Fruit fly (Drosophila melanogaster) whole organism, wandering third instar larva: Measurements from ENCODE around the gene CG31464.

Source experiments
- Abd-B ChIP-seq: fragments of >200 bp; optimal IDR thresholded peaks from 2 replicates; lab custom pipeline; 2017; ENCODE audit warnings: missing biosample characterization, missing genetic modification characterization
- CG9705 ChIP-seq: fragments of 200-800 bp; sonication (Bioruptor generic); optimal IDR thresholded peaks from 2 replicates; lab custom pipeline; 2018; ENCODE audit warnings: missing biosample characterization, mild to moderate bottlenecking, missing genetic modification characterization
- GATAd ChIP-seq: sonication (Bioruptor generic); optimal IDR thresholded peaks from 2 replicates; lab custom pipeline; 2016; ENCODE audit warnings: missing biosample characterization, missing genetic modification characterization
- HLH106 ChIP-seq: fragments of 200-800 bp; optimal IDR thresholded peaks from 3 replicates; lab custom pipeline; 2019; ENCODE audit warnings: missing biosample characterization, mild to moderate bottlenecking, missing genetic modification characterization, moderate library complexity
- Jra ChIP-seq: sonication (Bioruptor generic); optimal IDR thresholded peaks from 2 replicates; lab custom pipeline; 2016; ENCODE audit warnings: missing biosample characterization, missing genetic modification characterization
- Myc ChIP-seq: fragments of >200 bp; optimal IDR thresholded peaks from 2 replicates; lab custom pipeline; 2017
- OdsH ChIP-seq: fragments of 200-800 bp; sonication (Bioruptor generic); optimal IDR thresholded peaks from 2 replicates; lab custom pipeline; 2016; ENCODE audit warnings: missing biosample characterization, mild to moderate bottlenecking, missing genetic modification characterization
- dsf ChIP-seq: sonication (Bioruptor generic); optimal IDR thresholded peaks from 2 replicates; lab custom pipeline; 2016; ENCODE audit warnings: missing biosample characterization, missing genetic modification characterization, borderline replicate concordance
- ey ChIP-seq: fragments of 200-800 bp; sonication (Bioruptor generic); optimal IDR thresholded peaks from 2 replicates; lab custom pipeline; 2016; ENCODE audit warnings: missing biosample characterization, missing genetic modification characterization
- lola ChIP-seq: fragments of >200 bp; optimal IDR thresholded peaks from 2 replicates; lab custom pipeline; 2017; ENCODE audit warnings: missing biosample characterization, missing genetic modification characterization
- psq ChIP-seq: fragments of 200-800 bp; sonication (Bioruptor generic); optimal IDR thresholded peaks from 3 replicates; lab custom pipeline; 2017; ENCODE audit warnings: missing biosample characterization, mild to moderate bottlenecking, missing genetic modification characterization, moderate library complexity
- tai ChIP-seq: sonication (Bioruptor generic); optimal IDR thresholded peaks from 2 replicates; lab custom pipeline; 2016; ENCODE audit warnings: missing biosample characterization, missing genetic modification characterization
- usp ChIP-seq: fragments of >200 bp; optimal IDR thresholded peaks from 2 replicates; lab custom pipeline; 2017; ENCODE audit warnings: missing biosample characterization, missing genetic modification characterization
- woc ChIP-seq: sonication (Bioruptor generic); optimal IDR thresholded peaks from 2 replicates; lab custom pipeline; 2016; ENCODE audit warnings: missing biosample characterization, mild to moderate bottlenecking, missing genetic modification characterization

DNA sequence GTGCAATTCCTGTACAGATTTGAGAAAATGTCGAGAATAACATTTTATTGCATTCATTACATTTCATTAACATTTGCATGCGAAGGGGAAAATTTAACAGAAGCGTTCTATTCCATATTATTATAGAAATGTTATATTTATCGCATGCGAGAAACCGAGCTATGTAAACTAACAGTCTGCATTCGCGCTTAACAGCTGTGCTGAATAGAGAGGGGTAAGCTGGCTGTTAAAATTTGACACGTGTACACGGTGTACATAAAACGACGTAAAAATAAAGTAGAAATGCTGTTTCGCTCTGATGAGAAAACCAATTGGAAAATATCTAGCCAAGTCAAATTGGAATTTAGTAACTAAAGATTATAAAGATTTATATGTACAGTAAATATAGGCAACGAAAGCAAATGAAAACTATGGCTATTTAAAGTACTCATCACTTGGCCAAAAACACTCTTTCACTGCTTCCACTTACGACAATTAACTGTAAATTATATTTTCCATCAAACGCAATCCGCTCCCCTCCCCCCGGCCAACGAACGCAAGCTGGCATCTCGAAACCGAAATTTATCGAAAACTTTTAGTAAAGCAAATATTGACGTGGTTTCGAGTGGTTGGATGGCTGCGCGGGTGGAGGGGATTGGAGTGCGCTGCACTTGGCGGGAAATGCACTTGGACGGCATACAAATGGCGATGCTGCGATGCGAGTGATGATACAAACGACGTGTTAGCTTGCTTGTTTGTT, 15.3 kb downstream of the CG31464 start:
- TF ChIP-seq usp (GFP tag; lab: Kevin White, UChicago) (no peak), HLH106 (tag; lab: Kevin White, UChicago) (no peak), OdsH (no peak), Myc (lab: Kevin White, UChicago) (no peak), woc (GFP tag; lab: Kevin White, UChicago) (no peak), psq (GFP tag; lab: Kevin White, UChicago) (no peak), dsf (GFP tag; lab: Kevin White, UChicago) (no peak), CG9705 (no peak), GATAd (GFP tag; lab: Kevin White, UChicago) (no peak), Abd-B (no peak), ey (no peak), lola (no peak), tai (GFP tag; lab: Kevin White, UChicago) (no peak), Jra (GFP tag; lab: Kevin White, UChicago) (no peak)
